Fruit fly (Drosophila melanogaster) whole organism, embryonic: ENCODE results near the gene Actn3.

Source experiments
- CG11247 ChIP-seq: fragments of 200-800 bp; sonication (Bioruptor generic); IDR thresholded peaks from 2 replicates; pipeline ENCODE4 v1.3.6; 2022; ENCODE audit warnings: missing biosample characterization, missing genetic modification characterization
- CG14965 ChIP-seq: fragments of 200-800 bp; sonication (Bioruptor generic); optimal IDR thresholded peaks from 2 replicates; lab custom pipeline; 2016; ENCODE audit warnings: missing biosample characterization, missing genetic modification characterization, borderline replicate concordance
- CG16815 ChIP-seq: fragments of 200-800 bp; sonication (Bioruptor generic); optimal IDR thresholded peaks from 3 replicates; lab custom pipeline; 2017; ENCODE audit warnings: missing biosample characterization, mild to moderate bottlenecking, missing genetic modification characterization
- CG6254 ChIP-seq: fragments of 200-800 bp; sonication (Bioruptor generic); optimal IDR thresholded peaks from 3 replicates; lab custom pipeline; 2017; ENCODE audit warnings: mild to moderate bottlenecking, missing biosample characterization, missing genetic modification reagents, missing genetic modification characterization
- CG7786 ChIP-seq: fragments of 200-800 bp; sonication (Bioruptor generic); optimal IDR thresholded peaks from 2 replicates; lab custom pipeline; 2016; ENCODE audit warnings: missing biosample characterization, missing genetic modification characterization
- Dip3 ChIP-seq: fragments of 200-800 bp; sonication (Bioruptor generic); optimal IDR thresholded peaks from 3 replicates; lab custom pipeline; 2016; ENCODE audit warnings: missing biosample characterization, missing genetic modification characterization
- Dp ChIP-seq: fragments of 200-800 bp; sonication (Bioruptor generic); optimal IDR thresholded peaks from 2 replicates; lab custom pipeline; 2018; ENCODE audit warnings: missing biosample characterization, mild to moderate bottlenecking, missing genetic modification characterization, moderate library complexity
- Ets65A ChIP-seq: fragments of 200-800 bp; sonication (Bioruptor generic); peaks from one replicate; lab custom pipeline; 2016; ENCODE audit warnings: missing biosample characterization, missing genetic modification characterization
- Hr39 ChIP-seq: fragments of >200 bp; optimal IDR thresholded peaks from 2 replicates; lab custom pipeline; 2017
- Trl ChIP-seq, 3 experiments: fragments of >200 bp in 2 of 3; fragments of 200-800 bp in 1 of 3; sonication (Bioruptor generic) in 1 of 3; optimal IDR thresholded peaks; 2 replicates in 1 of 3; 3 replicates in 2 of 3; lab custom pipeline; 2016 to 2017; ENCODE audit warnings: missing biosample characterization in 1 of 3, missing genetic modification characterization in 1 of 3
- croc ChIP-seq: fragments of 200-800 bp; sonication (Bioruptor generic); conservative IDR thresholded peaks from 3 replicates; pipeline ENCODE4 v1.3.6; 2022; ENCODE audit warnings: missing biosample characterization, missing genetic modification characterization
- crol ChIP-seq: fragments of 200-800 bp; sonication (Bioruptor generic); IDR thresholded peaks from 2 replicates; pipeline ENCODE4 v1.3.6; 2022; ENCODE audit warnings: missing biosample characterization, missing genetic modification characterization
- jing ChIP-seq: fragments of 200-800 bp; sonication (Bioruptor generic); optimal IDR thresholded peaks from 2 replicates; lab custom pipeline; 2018; ENCODE audit warnings: missing biosample characterization, mild to moderate bottlenecking, missing genetic modification characterization
- pb ChIP-seq: fragments of 200-800 bp; sonication (Bioruptor generic); optimal IDR thresholded peaks from 3 replicates; lab custom pipeline; 2016; ENCODE audit warnings: missing biosample characterization, missing genetic modification characterization

Actn3 gene

dm6 chr3R:16933350-16933749, 44.2 kb downstream of the Actn3 start (continued):
- TF ChIP-seq Dip3 (GFP tag; lab: Kevin White, UChicago): no peak
- no peak for TF ChIP-seq croc (GFP tag; lab: Robert Waterston, UW)
- no peak for TF ChIP-seq pb (GFP tag; lab: Kevin White, UChicago)
- TF ChIP-seq Dp: no peak
- TF ChIP-seq CG6254 (GFP tag; lab: Kevin White, UChicago): peak; percentile 99
- peak; percentile 37 to 68 for TF ChIP-seq Trl (optimal IDR thresholded peaks at IDR 0.05; lab: Kevin White, UChicago)
- no peak for TF ChIP-seq Trl (GFP tag; optimal IDR thresholded peaks at IDR 0.05; lab: Kevin White, UChicago)

DNA sequence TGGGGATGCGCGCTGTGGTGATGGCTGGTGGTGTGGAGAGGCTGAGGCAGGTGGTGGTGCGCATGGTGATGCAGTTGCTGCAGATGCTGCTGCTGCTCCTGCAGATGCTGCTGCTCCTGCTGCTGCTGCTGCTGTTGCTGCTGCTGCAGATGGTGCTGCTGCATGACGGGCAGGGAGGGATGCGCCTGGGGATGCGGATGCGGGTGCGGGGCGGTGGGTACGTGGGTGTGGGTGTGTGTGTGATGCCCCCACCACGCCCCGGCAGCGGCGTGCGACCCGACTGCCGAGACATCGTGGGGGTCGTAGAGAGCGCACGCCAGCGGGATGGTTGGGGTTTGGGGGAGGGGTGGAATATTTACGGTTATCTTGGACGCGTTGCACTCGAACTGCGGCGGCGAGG, 44.7 kb downstream of the Actn3 start:
- no peak for TF ChIP-seq jing
- no peak for TF ChIP-seq CG16815 (GFP tag; lab: Kevin White, UChicago)
- TF ChIP-seq CG7786: no peak
- no peak for TF ChIP-seq CG14965 (GFP tag; lab: Kevin White, UChicago)
- no peak for TF ChIP-seq CG11247 (GFP tag; lab: Robert Waterston, UW)
- peak; percentile 66 for TF ChIP-seq Ets65A (GFP tag; lab: Kevin White, UChicago)
- TF ChIP-seq Hr39 (lab: Kevin White, UChicago): peak; percentile 71
- peak; percentile 49; the same call in 1 of the 2 replicates for TF ChIP-seq crol (GFP tag; lab: Robert Waterston, UW)
